Worm (Caenorhabditis elegans): ENCODE measurements around the gene coa-3.

DNA sequence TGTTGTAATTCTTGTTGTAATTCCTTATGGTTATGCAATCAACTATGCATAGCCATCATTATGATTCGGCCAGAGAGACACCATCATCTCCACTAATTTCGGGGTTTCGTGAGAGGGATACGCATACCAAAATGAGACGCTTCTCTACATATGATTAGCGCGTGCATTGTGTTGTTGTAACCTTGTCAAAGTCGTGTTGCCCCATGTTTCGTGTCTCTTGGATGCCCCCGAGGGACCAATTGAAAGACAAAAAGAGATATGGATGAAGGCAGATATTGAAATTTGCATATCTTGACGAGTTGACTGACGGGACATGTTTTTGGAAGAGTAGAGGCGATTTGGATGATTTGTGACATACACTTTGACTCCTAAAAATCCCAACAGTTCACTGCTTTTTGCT lies 23.1 kb downstream of the coa-3 start:
- no peak for TF ChIP-seq nhr-10 (tag; optimal IDR thresholded peaks at IDR 0.05)
- TF ChIP-seq unc-62 (GFP tag; optimal IDR thresholded peaks at IDR 0.05), result no peak
- no peak for TF ChIP-seq ztf-11 (tag; optimal IDR thresholded peaks at IDR 0.05)
- TF ChIP-seq zag-1 (tag; optimal IDR thresholded peaks at IDR 0.05), result no peak
- TF ChIP-seq mbf-1 (tag; optimal IDR thresholded peaks at IDR 0.05), result no peak
- TF ChIP-seq mdl-1 (tag; optimal IDR thresholded peaks at IDR 0.05), result no peak
- TF ChIP-seq ceh-82 (tag; optimal IDR thresholded peaks at IDR 0.05), result no peak
- TF ChIP-seq dmd-4 (tag; optimal IDR thresholded peaks at IDR 0.05), result no peak
- no peak for TF ChIP-seq Y55F3AM.14 (GFP tag; optimal IDR thresholded peaks at IDR 0.05)
- TF ChIP-seq fos-1 (tag; optimal IDR thresholded peaks at IDR 0.05), result no peak
- no peak for TF ChIP-seq nhr-12 (tag; optimal IDR thresholded peaks at IDR 0.05)
- no peak for TF ChIP-seq ZK546.5 (tag; optimal IDR thresholded peaks at IDR 0.05)
- TF ChIP-seq mab-5 (tag; optimal IDR thresholded peaks at IDR 0.05), result peak; percentile 62
